Worm (Caenorhabditis elegans) whole organism, L4 larva: Measurements from ENCODE around the gene hpo-12.

Experiments
- D1046.2 ChIP-seq: fragments of 200-800 bp; sonication (Bioruptor generic); IDR thresholded peaks from 2 replicates; pipeline ENCODE4 v1.3.6; 2022; ENCODE audit warnings: missing genetic modification characterization, missing compliant biosample characterization
- ceh-32 ChIP-seq: sonication (generic microtip); optimal IDR thresholded peaks from 2 replicates; lab custom pipeline; 2016; ENCODE audit warnings: mild to moderate bottlenecking, missing genetic modification characterization, missing compliant biosample characterization; ENCODE audit not compliant: poor library complexity
- ceh-82 ChIP-seq: sonication (generic microtip); optimal IDR thresholded peaks from 2 replicates; lab custom pipeline; 2017; ENCODE audit warnings: missing biosample characterization, missing genetic modification characterization
- fos-1 ChIP-seq: fragments of 150-350 bp; optimal IDR thresholded peaks from 2 replicates; lab custom pipeline; 2014; ENCODE audit warnings: missing biosample characterization, missing genetic modification characterization
- php-3 ChIP-seq: fragments of 200-800 bp; sonication (Bioruptor generic); IDR thresholded peaks from 2 replicates; pipeline ENCODE4 v1.3.6; 2022; ENCODE audit warnings: missing genetic modification reagents, missing genetic modification characterization, missing compliant biosample characterization
- rbr-2 ChIP-seq: sonication (generic microtip); optimal IDR thresholded peaks from 2 replicates; lab custom pipeline; 2016; ENCODE audit warnings: missing genotype, missing genetic modification characterization, missing compliant biosample characterization
- skn-1 ChIP-seq: fragments of 150-350 bp; optimal IDR thresholded peaks from 2 replicates; lab custom pipeline; 2014; ENCODE audit warnings: missing biosample characterization, missing genetic modification characterization
- unc-62 ChIP-seq, 3 experiments: fragments of 150-350 bp in 1 of 3; sonication (generic microtip); optimal IDR thresholded peaks in 2 of 3; peaks in 1 of 3; 1 replicate in 1 of 3; 2 replicates in 2 of 3; lab custom pipeline; 2014 to 2017; ENCODE audit warnings: missing biosample characterization in 3 of 3, missing genetic modification characterization in 3 of 3, missing genetic modification reagents in 3 of 3, missing genotype in 1 of 3
- zag-1 ChIP-seq: fragments of 150-350 bp; optimal IDR thresholded peaks from 2 replicates; lab custom pipeline; 2014; ENCODE audit warnings: missing biosample characterization, missing genetic modification characterization
- zfp-3 ChIP-seq: fragments of 200-800 bp; sonication (Bioruptor generic); conservative IDR thresholded peaks from 2 replicates; pipeline ENCODE4 v1.3.6; 2022; ENCODE audit warnings: missing genetic modification reagents, missing genetic modification characterization, missing compliant biosample characterization
- ztf-11 ChIP-seq: fragments of 150-350 bp; optimal IDR thresholded peaks from 2 replicates; lab custom pipeline; 2014; ENCODE audit warnings: missing biosample characterization, missing genetic modification characterization

DNA sequence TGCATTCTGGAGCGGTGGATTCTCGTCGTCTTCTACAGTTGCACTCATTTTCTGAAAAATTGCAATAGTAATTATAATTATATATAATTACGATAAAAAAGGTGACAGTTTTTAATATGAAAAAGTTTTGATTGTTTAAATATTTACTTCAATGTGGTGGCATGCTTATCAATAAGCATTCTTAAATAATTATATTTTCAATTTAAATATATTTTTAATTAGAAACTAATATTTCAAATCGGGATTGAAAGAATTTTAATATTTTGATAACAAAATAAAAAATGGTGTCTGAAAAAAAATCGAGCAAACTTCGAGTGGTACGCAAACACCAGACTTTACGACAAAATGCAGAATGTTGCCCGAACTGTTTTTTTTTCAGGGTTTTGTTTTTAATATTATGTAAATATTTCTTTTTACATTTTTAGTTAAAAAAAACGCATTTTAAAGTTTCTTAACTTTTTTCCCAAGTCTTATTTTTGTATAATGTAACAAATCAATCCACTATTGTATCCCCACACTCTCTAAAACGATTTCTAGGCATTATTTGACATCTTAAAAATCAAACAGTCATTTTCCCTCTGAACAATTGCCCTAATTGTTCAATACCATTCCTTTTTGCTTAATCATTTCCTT, 700 bp upstream of the hpo-12 start, which contains the start of the genes C42C1.12 and C42C1.19:
- no peak for TF ChIP-seq ztf-11 (tag; lab: Kevin White, UChicago)
- no peak for TF ChIP-seq D1046.2
- no peak for TF ChIP-seq ceh-32 (tag; lab: Kevin White, UChicago)
- no peak for TF ChIP-seq zag-1 (tag; lab: Kevin White, UChicago)
- no peak for TF ChIP-seq fos-1 (tag; lab: Kevin White, UChicago)
- no peak for TF ChIP-seq rbr-2
- TF ChIP-seq skn-1 (tag; lab: Kevin White, UChicago) = no peak
- no peak for TF ChIP-seq unc-62 (GFP tag; optimal IDR thresholded peaks at IDR 0.05 in 1 of 2; lab: Kevin White, UChicago)
- TF ChIP-seq unc-62 (tag; optimal IDR thresholded peaks at IDR 0.05; lab: Kevin White, UChicago) = no peak
- TF ChIP-seq php-3 (GFP tag; lab: Robert Waterston, UW) = no peak
- no peak for TF ChIP-seq zfp-3
- no peak for TF ChIP-seq ceh-82
